Worm (Caenorhabditis elegans): ENCODE data around the gene hhat-2.

Gene hhat-2

DNA sequence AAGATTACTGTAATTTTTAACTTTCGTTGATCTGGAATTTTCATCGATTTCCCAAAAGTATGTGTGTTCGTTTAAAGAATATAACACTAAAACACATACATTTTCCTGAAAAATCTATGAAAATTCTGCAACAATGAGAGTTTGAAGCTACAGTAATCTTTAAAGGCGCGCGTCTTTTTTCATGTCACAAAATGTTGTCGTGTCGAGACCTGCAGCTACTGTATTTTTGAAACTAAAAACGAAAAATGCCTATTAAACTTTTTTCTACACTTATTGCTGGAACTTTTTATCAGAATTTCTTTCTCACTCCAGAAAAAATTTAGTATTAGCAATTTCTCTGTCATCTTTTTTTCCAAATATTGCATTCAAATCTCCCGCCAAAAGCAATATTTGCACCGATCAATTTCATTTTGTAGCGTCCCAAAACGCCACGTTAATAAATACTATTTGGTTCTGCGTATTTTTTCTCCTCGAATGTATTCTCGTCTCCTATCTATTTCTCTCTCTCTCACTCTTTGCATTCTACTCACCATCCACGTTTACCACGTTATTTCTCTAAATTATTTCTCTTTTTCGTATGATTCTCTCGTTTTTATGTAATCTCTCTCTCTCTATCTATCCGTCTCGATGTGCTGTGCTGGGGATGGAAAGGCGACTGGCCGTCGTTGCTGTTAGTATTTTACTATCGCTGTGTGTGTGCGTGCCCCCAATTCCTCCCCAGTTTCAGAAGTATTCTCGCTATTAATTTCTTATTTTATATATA is 42.4 kb downstream of the hhat-2 start, which contains the start of gene melo-1 (continued):
- TF ChIP-seq nhr-47 (tag; optimal IDR thresholded peaks at IDR 0.05): peak; percentile 65
- no peak for TF ChIP-seq fkh-10 (GFP tag; optimal IDR thresholded peaks at IDR 0.05)
- TF ChIP-seq skn-1 (tag; optimal IDR thresholded peaks at IDR 0.05): peak; percentile 38
- peak; percentile 76 for TF ChIP-seq swsn-7 (tag; optimal IDR thresholded peaks at IDR 0.05)
- no peak for TF ChIP-seq egl-27 (tag; optimal IDR thresholded peaks at IDR 0.05)
- TF ChIP-seq C34B4.2 (tag; optimal IDR thresholded peaks at IDR 0.05): no peak
- TF ChIP-seq snu-23 (GFP tag; optimal IDR thresholded peaks at IDR 0.05): peak; percentile 81
- TF ChIP-seq ets-5 (GFP tag; IDR thresholded peaks at IDR 0.05): no peak

ce11 chrIV:14784481-14784880 is 44.4 kb downstream of the hhat-2 start, which contains the start of gene nlp-56:
Gene nlp-56 (minus strand): TSS chrIV:14784737.
- TF ChIP-seq ceh-63 (GFP tag; optimal IDR thresholded peaks at IDR 0.05) (no peak), zip-4 (GFP tag; optimal IDR thresholded peaks at IDR 0.05) (no peak), lin-15B (tag; optimal IDR thresholded peaks at IDR 0.05) (no peak), mep-1 (tag; optimal IDR thresholded peaks at IDR 0.05) (no peak), lsy-2 (tag; optimal IDR thresholded peaks at IDR 0.05) (no peak), egl-13 (tag; optimal IDR thresholded peaks at IDR 0.05) (no peak), nhr-11 (tag; optimal IDR thresholded peaks at IDR 0.05) (no peak), C16A3.4 (tag; optimal IDR thresholded peaks at IDR 0.05) (no peak), efl-1 (optimal IDR thresholded peaks at IDR 0.05) (no peak), efl-1 (GFP tag; optimal IDR thresholded peaks at IDR 0.05 in 1 of 2) (no peak), nhr-20 (tag; optimal IDR thresholded peaks at IDR 0.05) (no peak), F16B12.6 (tag; optimal IDR thresholded peaks at IDR 0.05) (no peak)

ce11 chrIV:14782211-14782610 is 46.7 kb downstream of the hhat-2 start, which contains the start of gene Y57G11C.1130:
Gene Y57G11C.1130 (plus strand): TSS chrIV:14782511.
- TF ChIP-seq pax-3 (tag; optimal IDR thresholded peaks at IDR 0.05): no peak
- no peak for TF ChIP-seq ces-1 (GFP tag; optimal IDR thresholded peaks at IDR 0.05)
- no peak for TF ChIP-seq nhr-90 (tag; optimal IDR thresholded peaks at IDR 0.05; ENCODE audit: poor library complexity)
- no peak for TF ChIP-seq lin-39 (tag; optimal IDR thresholded peaks at IDR 0.05)
- TF ChIP-seq ceh-90 (tag; optimal IDR thresholded peaks at IDR 0.05): no peak

DNA sequence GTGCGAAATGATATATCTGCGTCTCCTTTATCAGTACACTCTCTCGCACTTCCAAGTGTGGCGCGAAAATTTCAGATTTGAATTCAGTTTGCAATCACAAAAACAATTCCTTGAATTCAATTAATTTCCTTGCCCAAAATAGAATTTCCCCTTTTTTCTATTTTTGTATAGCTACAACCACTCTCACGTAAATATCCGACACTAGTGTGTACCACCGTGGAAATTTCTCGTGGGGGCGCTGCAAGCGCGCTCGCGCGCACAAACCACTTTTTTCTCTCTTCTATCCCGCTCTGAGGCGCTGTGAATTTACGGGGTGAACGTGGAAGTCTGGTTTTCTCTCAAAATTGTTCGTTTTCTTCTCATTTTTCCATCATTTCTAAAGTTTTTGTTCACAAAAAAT is 47.4 kb downstream of the hhat-2 start, which contains the start of gene Y57G11C.8:
Y57G11C.8 (plus strand) TSS at position 301 of the 400 bp plus-strand sequence.
- no peak for TF ChIP-seq tlp-1 (tag; optimal IDR thresholded peaks at IDR 0.05)
- TF ChIP-seq mef-2 (tag; optimal IDR thresholded peaks at IDR 0.05): no peak
- no peak for TF ChIP-seq hpl-2 (GFP tag; optimal IDR thresholded peaks at IDR 0.05)
- no peak for TF ChIP-seq ets-5 (GFP tag; IDR thresholded peaks at IDR 0.05)
- TF ChIP-seq pax-3 (tag; optimal IDR thresholded peaks at IDR 0.05): no peak
- TF ChIP-seq ceh-82 (tag; optimal IDR thresholded peaks at IDR 0.05): no peak
- TF ChIP-seq lin-14 (GFP tag; optimal IDR thresholded peaks at IDR 0.05): no peak
- TF ChIP-seq egl-13 (tag; optimal IDR thresholded peaks at IDR 0.05): no peak
- no peak for TF ChIP-seq snu-23 (GFP tag; optimal IDR thresholded peaks at IDR 0.05)
- no peak for TF ChIP-seq nhr-237 (tag; optimal IDR thresholded peaks at IDR 0.05)
- TF ChIP-seq aha-1 (tag; optimal IDR thresholded peaks at IDR 0.05): no peak
- no peak for TF ChIP-seq nhr-47 (tag; optimal IDR thresholded peaks at IDR 0.05)
- no peak for TF ChIP-seq lin-39 (tag; optimal IDR thresholded peaks at IDR 0.05)

DNA sequence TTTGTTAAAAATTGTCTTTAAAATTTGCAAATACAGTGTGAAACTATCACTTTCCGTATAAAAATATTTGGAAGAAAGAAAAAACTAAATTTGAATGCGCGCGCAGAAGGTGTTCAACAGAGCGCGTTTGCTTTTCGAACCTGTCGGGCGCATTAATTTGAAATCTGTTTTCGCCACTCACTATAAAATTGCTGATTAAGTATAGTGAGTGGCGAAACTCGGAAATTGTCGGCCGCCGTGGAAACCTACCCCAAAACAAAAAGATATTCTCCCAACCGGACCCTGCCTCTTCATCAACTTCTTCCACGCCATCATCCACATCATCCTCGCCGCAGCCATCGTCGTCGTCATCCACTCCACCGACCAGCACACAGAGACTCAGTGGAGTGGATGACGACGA is 48.4 kb downstream of the hhat-2 start:
- TF ChIP-seq efl-1 (optimal IDR thresholded peaks at IDR 0.05): peak in 1 of 2 experiments; percentile 29
- peak in 1 of 2 experiments; percentile 8 for TF ChIP-seq efl-1 (GFP tag; optimal IDR thresholded peaks at IDR 0.05 in 1 of 2)
